Worm (Caenorhabditis elegans) whole organism, dauer: ENCODE results near the gene F59E12.3.

Experiments
- unc-62 ChIP-seq: sonication (generic microtip); optimal IDR thresholded peaks from 2 replicates; lab custom pipeline; 2017; ENCODE audit warnings: missing biosample characterization, missing genetic modification reagents, missing genetic modification characterization

F59E12.3 gene

ce11 chrII:5663180-5663791, 25.1 kb downstream of the F59E12.3 start:
- no peak for TF ChIP-seq unc-62 (GFP tag; lab: Kevin White, UChicago)

- TF ChIP-seq unc-62 (GFP tag; lab: Kevin White, UChicago), result no peak
These were observed 26.9 kb downstream of the F59E12.3 start, which contains the start of gene C25H3.15 for ce11 chrII:5665029-5665428. Gene C25H3.15, plus strand, starts transcription at chrII:5665329.

ce11 chrII:5665991-5666390, 27.8 kb downstream of the F59E12.3 start, which contains the start of gene C25H3.16:
Gene C25H3.16, plus strand, starts transcription at chrII:5666291.
- TF ChIP-seq unc-62 (GFP tag; lab: Kevin White, UChicago), result no peak

ce11 chrII:5667540-5667939, 29.4 kb downstream of the F59E12.3 start:
- TF ChIP-seq unc-62 (GFP tag; lab: Kevin White, UChicago), result no peak

- TF ChIP-seq unc-62 (GFP tag; lab: Kevin White, UChicago), result no peak
These were observed 30.7 kb downstream of the F59E12.3 start, which contains the start of gene C25H3.7 for ce11 chrII:5668830-5669229. Gene C25H3.7, minus strand, starts transcription at chrII:5668930.

DNA sequence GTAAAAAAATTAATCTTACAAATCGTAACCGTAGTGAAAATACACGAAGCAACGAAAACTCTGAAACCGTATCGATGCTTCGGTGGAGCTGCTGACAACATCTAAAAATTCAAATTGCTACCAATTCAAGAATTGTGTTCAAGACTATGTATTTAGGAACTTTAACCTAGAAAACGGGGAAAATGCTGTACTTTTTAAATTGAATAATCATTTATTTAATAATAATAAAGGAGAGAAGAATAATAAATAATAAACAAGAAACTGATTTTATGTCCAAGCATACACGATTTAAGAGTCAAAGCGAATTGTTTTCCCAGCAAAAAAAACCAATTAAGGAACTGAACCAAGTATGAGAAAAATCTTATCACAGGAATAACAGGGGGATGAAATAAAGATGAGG, 31.4 kb downstream of the F59E12.3 start, which contains the start of gene C25H3.17:
TSS of gene C25H3.17 (minus strand) at position 101 of the 400 bp plus-strand sequence.
- no peak for TF ChIP-seq unc-62 (GFP tag; lab: Kevin White, UChicago)

ce11 chrII:5680703-5681102, 42.5 kb downstream of the F59E12.3 start, which contains the start of gene flp-27:
Gene flp-27, plus strand, starts transcription at chrII:5681003.
- TF ChIP-seq unc-62 (GFP tag; lab: Kevin White, UChicago), result no peak

ce11 chrII:5688959-5689358, 50.8 kb downstream of the F59E12.3 start, which contains the start of gene C25H3.11:
Gene C25H3.11, minus strand, starts transcription at chrII:5689040.
- no peak for TF ChIP-seq unc-62 (GFP tag; lab: Kevin White, UChicago)
